Fruit fly (Drosophila melanogaster): ENCODE results near the gene Trmt61.

The Trmt61 gene

DNA sequence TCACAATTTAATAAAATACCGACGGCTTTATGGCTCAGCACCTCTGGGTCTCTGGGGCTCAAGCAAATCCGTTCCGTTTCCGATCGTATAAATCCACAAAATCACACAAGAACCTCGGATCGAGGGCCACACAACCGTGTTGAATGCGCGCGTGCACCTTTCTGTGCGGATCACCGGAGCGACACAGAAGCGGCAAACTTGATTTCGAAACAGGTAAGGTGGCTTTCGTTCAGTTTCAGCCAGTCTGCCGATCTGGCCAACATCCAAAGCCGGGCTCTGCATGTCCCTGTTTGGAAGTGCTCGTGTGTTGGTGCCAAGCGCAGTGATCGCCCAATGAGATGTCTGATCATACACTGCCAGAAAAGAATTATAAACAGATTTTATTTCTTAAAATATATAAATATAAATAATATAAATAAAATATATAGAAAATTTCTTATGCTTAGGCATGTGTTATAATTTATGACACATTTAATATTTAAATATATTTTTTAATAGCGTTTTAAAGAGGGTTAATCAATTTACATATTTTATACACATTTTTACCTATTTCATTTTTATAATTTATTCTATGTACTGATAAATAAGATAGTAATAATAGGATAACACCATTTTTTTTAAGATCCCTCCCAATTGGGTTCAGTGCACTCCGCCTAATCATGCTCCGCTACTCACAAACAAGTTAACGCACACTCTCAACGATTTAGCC, 39.4 kb downstream of the Trmt61 start, which contains the start of gene dysf (continued):
- TF ChIP-seq D19A (tag; optimal IDR thresholded peaks at IDR 0.05): peak; percentile 75
- TF ChIP-seq CG17359 (tag; optimal IDR thresholded peaks at IDR 0.05): peak; percentile 47
- TF ChIP-seq ab (GFP tag; optimal IDR thresholded peaks at IDR 0.05): no peak
- peak; percentile 51 for TF ChIP-seq CG2875 (GFP tag; optimal IDR thresholded peaks at IDR 0.05)
- TF ChIP-seq Hmx (GFP tag; optimal IDR thresholded peaks at IDR 0.05): no peak
- TF ChIP-seq CG32772 (GFP tag; IDR thresholded peaks at IDR 0.05): peak; percentile 11; the same call in 1 of the 2 replicates
- peak; percentile 9 for TF ChIP-seq Sry-β (GFP tag; optimal IDR thresholded peaks at IDR 0.05)
- TF ChIP-seq CG10959 (GFP tag; IDR thresholded peaks at IDR 0.05): no peak; the same call in 1 of the 2 replicates
- TF ChIP-seq corto (GFP tag; optimal IDR thresholded peaks at IDR 0.05): no peak
- TF ChIP-seq unpg (GFP tag; optimal IDR thresholded peaks at IDR 0.05): peak; percentile 30
- no peak for TF ChIP-seq ken (GFP tag; IDR thresholded peaks at IDR 0.05)
- TF ChIP-seq fd96Cb (tag; optimal IDR thresholded peaks at IDR 0.05): peak; percentile 76
- peak; percentile 86 for TF ChIP-seq gem (tag; optimal IDR thresholded peaks at IDR 0.05)
- TF ChIP-seq CG15696 (tag; optimal IDR thresholded peaks at IDR 0.05): peak; percentile 86
- TF ChIP-seq PHDP (tag; optimal IDR thresholded peaks at IDR 0.05): peak; percentile 57
- TF ChIP-seq inv (GFP tag; IDR thresholded peaks at IDR 0.05; ENCODE audit: partially characterized antibody): no peak
- peak; percentile 94 for TF ChIP-seq CG17361 (GFP tag; IDR thresholded peaks at IDR 0.05)
- peak; percentile 49 for TF ChIP-seq Max (GFP tag; optimal IDR thresholded peaks at IDR 0.05)
- no peak for TF ChIP-seq prd (optimal IDR thresholded peaks at IDR 0.05)
- TF ChIP-seq prd (GFP tag; IDR thresholded peaks at IDR 0.05): peak; percentile 72
- peak; percentile 8 for TF ChIP-seq Dek (tag; optimal IDR thresholded peaks at IDR 0.05)
- TF ChIP-seq Abd-B (GFP tag; optimal IDR thresholded peaks at IDR 0.05): peak; percentile 53
- TF ChIP-seq amos (GFP tag; IDR thresholded peaks at IDR 0.05; ENCODE audit: partially characterized antibody): no peak
- TF ChIP-seq CG1602 (GFP tag; optimal IDR thresholded peaks at IDR 0.05): peak; percentile 60
- TF ChIP-seq CG6254 (GFP tag; optimal IDR thresholded peaks at IDR 0.05): peak; percentile 34
- TF ChIP-seq CG6654 (GFP tag; optimal IDR thresholded peaks at IDR 0.05): peak; percentile 12
- no peak for TF ChIP-seq fd64A (GFP tag; optimal IDR thresholded peaks at IDR 0.05)
- TF ChIP-seq CG11560 (tag; IDR thresholded peaks at IDR 0.05): no peak
- no peak for TF ChIP-seq zfh2 (GFP tag; optimal IDR thresholded peaks at IDR 0.05)
- TF ChIP-seq Dbx (GFP tag; IDR thresholded peaks at IDR 0.05): 0 out of 3 replicates have a peak, but pooled peaks have one; percentile 11
- TF ChIP-seq CG33213 (GFP tag; optimal IDR thresholded peaks at IDR 0.05): no peak
- no peak for TF ChIP-seq Elba2 (GFP tag; optimal IDR thresholded peaks at IDR 0.05)
- peak; percentile 91 for TF ChIP-seq CG2712 (tag; optimal IDR thresholded peaks at IDR 0.05)
- peak; percentile 53 for TF ChIP-seq sug (tag; optimal IDR thresholded peaks at IDR 0.05)
- TF ChIP-seq ssp (GFP tag; IDR thresholded peaks at IDR 0.05): peak; percentile 42; the same call in 1 of the 2 replicates
- no peak for TF ChIP-seq ash1 (GFP tag; optimal IDR thresholded peaks at IDR 0.05)
- peak; percentile 55 for TF ChIP-seq Six4 (GFP tag; optimal IDR thresholded peaks at IDR 0.05)
- TF ChIP-seq CG18764 (GFP tag; optimal IDR thresholded peaks at IDR 0.05): peak; percentile 17
- TF ChIP-seq CG2678 (tag; optimal IDR thresholded peaks at IDR 0.05): peak; percentile 87
- TF ChIP-seq CG4424 (GFP tag; optimal IDR thresholded peaks at IDR 0.05): peak; percentile 58
- TF ChIP-seq zf30C (GFP tag; optimal IDR thresholded peaks at IDR 0.05): peak; percentile 84
- peak; percentile 55 for TF ChIP-seq CG1233 (GFP tag; optimal IDR thresholded peaks at IDR 0.05)
- peak; percentile 27; the same call in 1 of the 3 replicates for TF ChIP-seq Aef1 (GFP tag; IDR thresholded peaks at IDR 0.05)
- peak in 1 of 2 experiments; percentile 48 for TF ChIP-seq dpn (GFP tag; optimal IDR thresholded peaks at IDR 0.05)
- TF ChIP-seq CG3847 (GFP tag; IDR thresholded peaks at IDR 0.05): peak; percentile 46; the same call in 1 of the 2 replicates
- TF ChIP-seq twi (tag; optimal IDR thresholded peaks at IDR 0.05): peak; percentile 73
- TF ChIP-seq CG7839 (tag; optimal IDR thresholded peaks at IDR 0.05): peak; percentile 84
- TF ChIP-seq phol (tag; optimal IDR thresholded peaks at IDR 0.05): peak; percentile 83
- TF ChIP-seq CG30403 (GFP tag; optimal IDR thresholded peaks at IDR 0.05): peak; percentile 51
